Worm (Caenorhabditis elegans) whole organism, late embryonic: ENCODE measurements around the gene pbs-3.
A peak's percentile ranks its signal among the peaks of the same experiment; 100 is the strongest.

Experiments used
- C08G9.2 ChIP-seq: sonication (generic microtip); optimal IDR thresholded peaks from 2 replicates; lab custom pipeline; 2016; ENCODE audit warnings: mild to moderate bottlenecking, missing genetic modification characterization, moderate library complexity, missing compliant biosample characterization
- C38D4.7 ChIP-seq: fragments of 200-800 bp; sonication (Bioruptor generic); optimal IDR thresholded peaks from 2 replicates; lab custom pipeline; 2018; ENCODE audit warnings: mild to moderate bottlenecking, missing genetic modification characterization, moderate library complexity, missing compliant biosample characterization
- F13H6.1 ChIP-seq: sonication (generic microtip); optimal IDR thresholded peaks from 2 replicates; lab custom pipeline; 2016; ENCODE audit warnings: missing genetic modification characterization, missing compliant biosample characterization
- K02D7.2 ChIP-seq: sonication (generic microtip); optimal IDR thresholded peaks from 2 replicates; lab custom pipeline; 2017; ENCODE audit warnings: mild to moderate bottlenecking, missing genetic modification characterization, missing compliant biosample characterization
- T23F11.4 ChIP-seq: fragments of 200-800 bp; sonication (Bioruptor generic); optimal IDR thresholded peaks from 2 replicates; lab custom pipeline; 2018; ENCODE audit warnings: mild to moderate bottlenecking, missing genetic modification characterization, missing compliant biosample characterization
- Y22D7AL.16 ChIP-seq: sonication (generic microtip); optimal IDR thresholded peaks from 2 replicates; lab custom pipeline; 2016; ENCODE audit warnings: missing genetic modification characterization, missing compliant biosample characterization
- ama-1 ChIP-seq: fragments of 150-350 bp; optimal IDR thresholded peaks from 2 replicates; lab custom pipeline; 2014
- ceh-18 ChIP-seq: sonication (generic microtip); optimal IDR thresholded peaks from 2 replicates; lab custom pipeline; 2016; ENCODE audit warnings: missing genetic modification characterization, missing compliant biosample characterization
- ceh-19 ChIP-seq: fragments of 200-800 bp; sonication (Bioruptor generic); optimal IDR thresholded peaks from 2 replicates; lab custom pipeline; 2018; ENCODE audit warnings: mild to moderate bottlenecking, missing genetic modification characterization, missing compliant biosample characterization
- ceh-2 ChIP-seq: sonication (generic microtip); optimal IDR thresholded peaks from 2 replicates; lab custom pipeline; 2016; ENCODE audit warnings: missing genotype, missing genetic modification characterization, missing compliant biosample characterization
- ceh-22 ChIP-seq: sonication (generic microtip); optimal IDR thresholded peaks from 2 replicates; lab custom pipeline; 2017; ENCODE audit warnings: missing biosample characterization, missing genetic modification characterization
- ceh-31 ChIP-seq: sonication (generic microtip); optimal IDR thresholded peaks from 2 replicates; lab custom pipeline; 2016; ENCODE audit warnings: missing genetic modification characterization, missing compliant biosample characterization
- ceh-34 ChIP-seq: sonication (generic microtip); optimal IDR thresholded peaks from 2 replicates; lab custom pipeline; 2016; ENCODE audit warnings: mild to moderate bottlenecking, missing genetic modification characterization, missing compliant biosample characterization
- ceh-6 ChIP-seq: fragments of 200-800 bp; sonication (Bioruptor generic); optimal IDR thresholded peaks from 2 replicates; lab custom pipeline; 2018; ENCODE audit warnings: mild to moderate bottlenecking, missing genetic modification characterization, missing compliant biosample characterization
- dmd-4 ChIP-seq: sonication (generic microtip); optimal IDR thresholded peaks from 2 replicates; lab custom pipeline; 2016; ENCODE audit warnings: borderline replicate concordance, missing genetic modification characterization, missing compliant biosample characterization
- dve-1 ChIP-seq: sonication (generic microtip); optimal IDR thresholded peaks from 2 replicates; lab custom pipeline; 2017; ENCODE audit warnings: antibody characterized with exemption, mild to moderate bottlenecking, missing genetic modification characterization, missing compliant biosample characterization
- elt-2 ChIP-seq: sonication (generic microtip); optimal IDR thresholded peaks from 2 replicates; lab custom pipeline; 2016; ENCODE audit warnings: missing genetic modification reagents, missing genetic modification characterization, missing compliant biosample characterization
- ets-4 ChIP-seq: sonication (generic microtip); optimal IDR thresholded peaks from 2 replicates; lab custom pipeline; 2016; ENCODE audit warnings: missing genetic modification characterization, missing compliant biosample characterization
- eyg-1 ChIP-seq: sonication (generic microtip); optimal IDR thresholded peaks from 2 replicates; lab custom pipeline; 2016; ENCODE audit warnings: missing genotype, missing genetic modification characterization, missing compliant biosample characterization
- fax-1 ChIP-seq: sonication (generic microtip); optimal IDR thresholded peaks from 2 replicates; lab custom pipeline; 2016; ENCODE audit warnings: missing genotype, missing genetic modification characterization, missing compliant biosample characterization
- fkh-10 ChIP-seq: fragments of 150-350 bp; optimal IDR thresholded peaks from 2 replicates; lab custom pipeline; 2014; ENCODE audit warnings: missing biosample characterization, missing genetic modification reagents, missing genetic modification characterization
- gmeb-2 ChIP-seq: sonication (generic microtip); optimal IDR thresholded peaks from 2 replicates; lab custom pipeline; 2016; ENCODE audit warnings: missing genetic modification characterization, inconsistent platforms, missing compliant biosample characterization
- hlh-13 ChIP-seq: fragments of 200-800 bp; sonication (Bioruptor generic); optimal IDR thresholded peaks from 2 replicates; lab custom pipeline; 2018; ENCODE audit warnings: mild to moderate bottlenecking, missing genetic modification characterization, missing compliant biosample characterization
- hlh-15 ChIP-seq: sonication (generic microtip); optimal IDR thresholded peaks from 2 replicates; lab custom pipeline; 2016; ENCODE audit warnings: missing genetic modification characterization, missing compliant biosample characterization
- hlh-30 ChIP-seq: sonication (generic microtip); optimal IDR thresholded peaks from 2 replicates; lab custom pipeline; 2017; ENCODE audit warnings: antibody characterized with exemption, missing genetic modification characterization, missing compliant biosample characterization; ENCODE audit not compliant: insufficient read depth
- lim-6 ChIP-seq: sonication (generic microtip); optimal IDR thresholded peaks from 2 replicates; lab custom pipeline; 2016; ENCODE audit warnings: missing genetic modification characterization, missing compliant biosample characterization
- lin-11 ChIP-seq: fragments of 200-800 bp; sonication (Bioruptor generic); optimal IDR thresholded peaks from 2 replicates; lab custom pipeline; 2018; ENCODE audit warnings: mild to moderate bottlenecking, missing genetic modification characterization, missing compliant biosample characterization
- mec-3 ChIP-seq: sonication (generic microtip); optimal IDR thresholded peaks from 2 replicates; lab custom pipeline; 2016; ENCODE audit warnings: borderline replicate concordance, missing genetic modification characterization, missing compliant biosample characterization
- nfya-1 ChIP-seq: sonication (generic microtip); optimal IDR thresholded peaks from 2 replicates; lab custom pipeline; 2017; ENCODE audit warnings: missing genetic modification characterization, mild to moderate bottlenecking, missing compliant biosample characterization, antibody characterized with exemption, moderate library complexity
- nhr-232 ChIP-seq: sonication (generic microtip); optimal IDR thresholded peaks from 2 replicates; lab custom pipeline; 2016; ENCODE audit warnings: missing genetic modification characterization, missing compliant biosample characterization
- npax-4 ChIP-seq: sonication (generic microtip); optimal IDR thresholded peaks from 2 replicates; lab custom pipeline; 2016; ENCODE audit warnings: missing genetic modification characterization, missing compliant biosample characterization
- odd-2 ChIP-seq: sonication (generic microtip); optimal IDR thresholded peaks from 2 replicates; lab custom pipeline; 2017; ENCODE audit warnings: antibody characterized with exemption, mild to moderate bottlenecking, missing genetic modification characterization, missing compliant biosample characterization
- pag-3 ChIP-seq: sonication (generic microtip); optimal IDR thresholded peaks from 2 replicates; lab custom pipeline; 2016; ENCODE audit warnings: missing compliant biosample characterization, missing genetic modification characterization, borderline replicate concordance
- pax-1 ChIP-seq: fragments of 150-350 bp; optimal IDR thresholded peaks from 2 replicates; lab custom pipeline; 2014; ENCODE audit warnings: missing biosample characterization, missing genetic modification characterization
- pha-4 ChIP-seq: fragments of 150-350 bp; optimal IDR thresholded peaks from 2 replicates; lab custom pipeline; 2018; ENCODE audit warnings: missing biosample characterization, missing genetic modification reagents, missing genetic modification characterization
- pqm-1 ChIP-seq: sonication (generic microtip); optimal IDR thresholded peaks from 2 replicates; lab custom pipeline; 2016; ENCODE audit warnings: missing genetic modification characterization, missing compliant biosample characterization
- ref-2 ChIP-seq: sonication (generic microtip); optimal IDR thresholded peaks from 2 replicates; lab custom pipeline; 2016; ENCODE audit warnings: missing genetic modification characterization, missing compliant biosample characterization
- sdc-2 ChIP-seq: sonication (generic microtip); optimal IDR thresholded peaks from 2 replicates; lab custom pipeline; 2016; ENCODE audit warnings: missing genotype, missing genetic modification characterization, missing compliant biosample characterization
- sox-4 ChIP-seq: sonication (generic microtip); optimal IDR thresholded peaks from 2 replicates; lab custom pipeline; 2017; ENCODE audit warnings: mild to moderate bottlenecking, missing genetic modification characterization, inconsistent platforms, missing compliant biosample characterization
- syd-9 ChIP-seq: sonication (generic microtip); optimal IDR thresholded peaks from 2 replicates; lab custom pipeline; 2016; ENCODE audit warnings: mild to moderate bottlenecking, missing genetic modification characterization, moderate library complexity, missing compliant biosample characterization
- tbx-2 ChIP-seq: sonication (generic microtip); optimal IDR thresholded peaks from 2 replicates; lab custom pipeline; 2016; ENCODE audit warnings: missing genetic modification characterization, missing compliant biosample characterization
- tbx-7 ChIP-seq: sonication (generic microtip); optimal IDR thresholded peaks from 2 replicates; lab custom pipeline; 2016; ENCODE audit warnings: missing genotype, missing genetic modification characterization, missing compliant biosample characterization
- unc-3 ChIP-seq, 2 experiments: fragments of 200-800 bp in 1 of 2; sonication (Bioruptor generic) in 1 of 2; sonication (generic microtip) in 1 of 2; conservative IDR thresholded peaks in 1 of 2; optimal IDR thresholded peaks in 1 of 2; 2 replicates each; pipeline versions ENCODE4 v1.3.6 to Lab custom; 2016 to 2022; ENCODE audit warnings: missing compliant biosample characterization in 2 of 2, missing genetic modification characterization in 2 of 2, missing genetic modification reagents in 1 of 2
- unc-55 ChIP-seq: sonication (generic microtip); optimal IDR thresholded peaks from 2 replicates; lab custom pipeline; 2017; ENCODE audit warnings: missing biosample characterization, missing genetic modification reagents, missing genetic modification characterization
- ztf-16 ChIP-seq: sonication (generic microtip); optimal IDR thresholded peaks from 2 replicates; lab custom pipeline; 2017; ENCODE audit warnings: missing genetic modification characterization, missing compliant biosample characterization

Gene pbs-3

ce11 chrII:4945695-4946094 lies 9.5 kb downstream of the pbs-3 start, which contains the start of the genes gldi-11 and ZK546.2:
Gene gldi-11 (minus strand): TSS chrII:4945789.
Gene ZK546.2 (plus strand): TSS chrII:4946027.
- no peak for TF ChIP-seq hlh-30 (tag; lab: Kevin White, UChicago)
- no peak for TF ChIP-seq dmd-4
- no peak for TF ChIP-seq pag-3 (tag; lab: Kevin White, UChicago)
- TF ChIP-seq unc-3 (GFP tag; conservative IDR thresholded peaks at IDR 0.05; lab: Robert Waterston, UW): no peak
- no peak for TF ChIP-seq unc-3 (tag; optimal IDR thresholded peaks at IDR 0.05; lab: Kevin White, UChicago)
- no peak for TF ChIP-seq ceh-6 (GFP tag; lab: Kevin White, UChicago)
- TF ChIP-seq ref-2: no peak
- no peak for TF ChIP-seq sox-4
- TF ChIP-seq, all 69 proteins: peak for 0

- TF ChIP-seq syd-9 (tag; lab: Kevin White, UChicago) (no peak), sdc-2 (no peak), elt-2 (tag; lab: Kevin White, UChicago) (no peak), K02D7.2 (tag; lab: Kevin White, UChicago) (no peak), lin-11 (no peak), hlh-13 (no peak)
These were observed 11.4 kb downstream of the pbs-3 start, which contains the start of gene mdt-4 for ce11 chrII:4943849-4944248. Gene mdt-4 (minus strand): TSS chrII:4943949.

- TF ChIP-seq elt-2 (tag; lab: Kevin White, UChicago): peak; percentile 70
- peak; percentile 16 for TF ChIP-seq hlh-30 (tag; lab: Kevin White, UChicago)
- no peak for TF ChIP-seq mec-3 (tag; lab: Kevin White, UChicago)
- TF ChIP-seq, all 69 proteins: peak for 2
These were observed 12.4 kb downstream of the pbs-3 start for ce11 chrII:4942829-4943228.

ce11 chrII:4942397-4942796 lies 12.8 kb downstream of the pbs-3 start:
- TF ChIP-seq syd-9 (tag; lab: Kevin White, UChicago) (peak; percentile 49), sdc-2 (peak; percentile 67), nhr-232 (tag; lab: Kevin White, UChicago) (peak; percentile 56), C38D4.7 (GFP tag; lab: Kevin White, UChicago) (peak; percentile 76), ceh-2 (tag; lab: Kevin White, UChicago) (peak; percentile 22), gmeb-2 (tag; lab: Kevin White, UChicago) (peak; percentile 59), ceh-34 (tag; lab: Kevin White, UChicago) (peak; percentile 49), fkh-10 (GFP tag; lab: Kevin White, UChicago) (no peak), F13H6.1 (tag; lab: Kevin White, UChicago) (peak; percentile 49), ceh-31 (tag; lab: Kevin White, UChicago) (peak; percentile 39), pax-1 (tag; lab: Kevin White, UChicago) (no peak), lim-6 (tag; lab: Kevin White, UChicago) (no peak), C08G9.2 (tag; lab: Kevin White, UChicago) (peak; percentile 43), Y22D7AL.16 (tag; lab: Kevin White, UChicago) (peak; percentile 67), unc-55 (GFP tag; lab: Kevin White, UChicago) (no peak), tbx-7 (tag; lab: Kevin White, UChicago) (no peak), tbx-2 (tag; lab: Kevin White, UChicago) (peak; percentile 81), eyg-1 (tag; lab: Kevin White, UChicago) (no peak), odd-2 (tag; lab: Kevin White, UChicago) (no peak), T23F11.4 (GFP tag; lab: Kevin White, UChicago) (peak; percentile 82), ceh-18 (peak; percentile 64), fax-1 (tag; lab: Kevin White, UChicago) (peak; percentile 16), pha-4 (tag; lab: Kevin White, UChicago) (no peak), pag-3 (tag; lab: Kevin White, UChicago) (no peak), dve-1 (peak; percentile 49), ets-4 (no peak), npax-4 (tag; lab: Kevin White, UChicago) (no peak), ztf-16 (tag; lab: Kevin White, UChicago) (peak; percentile 68), ama-1 (lab: Kevin White, UChicago) (peak; percentile 23), hlh-13 (peak; percentile 24), ceh-22 (tag; lab: Kevin White, UChicago) (peak; percentile 36), hlh-15 (tag; lab: Kevin White, UChicago) (no peak), elt-2 (tag; lab: Kevin White, UChicago) (peak; percentile 87), ceh-19 (GFP tag; lab: Kevin White, UChicago) (peak; percentile 72), K02D7.2 (tag; lab: Kevin White, UChicago) (peak; percentile 23), nfya-1 (tag; lab: Kevin White, UChicago) (peak; percentile 57), pqm-1 (tag; lab: Kevin White, UChicago) (no peak)
